Fruit fly (Drosophila melanogaster): ENCODE results near the gene Drsl4.

The Drsl4 gene

DNA sequence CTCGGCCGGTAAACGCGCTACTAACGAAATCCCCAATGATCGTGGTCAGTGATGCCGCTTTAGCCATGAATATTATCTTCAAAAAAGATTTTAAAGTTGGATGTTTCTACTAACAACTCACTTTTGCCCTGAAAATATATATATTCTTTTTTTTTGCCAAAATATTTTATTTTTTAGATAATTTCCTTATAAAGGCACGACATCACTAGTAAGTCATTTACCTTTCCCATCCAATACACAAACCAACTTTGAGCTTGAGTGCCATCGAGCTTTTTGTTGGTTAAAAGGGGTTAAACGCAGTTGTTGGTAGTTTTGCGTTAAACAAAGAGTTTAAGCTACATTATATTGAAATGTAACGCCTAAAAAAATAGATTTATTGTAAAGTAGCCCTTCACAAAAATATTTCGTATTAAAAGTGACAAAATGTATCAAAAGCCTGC is 12.3 kb upstream of the Drsl4 start, which contains the start of gene CG14968 (continued):
- peak; percentile 88 for TF ChIP-seq Hr4 (GFP tag; optimal IDR thresholded peaks at IDR 0.05)
- TF ChIP-seq CG11762 (GFP tag; optimal IDR thresholded peaks at IDR 0.05; ENCODE audit: insufficient read depth) = peak; percentile 88
- peak; percentile 91 for TF ChIP-seq dsx (GFP tag; optimal IDR thresholded peaks at IDR 0.05; ENCODE audit: poor library complexity, severe bottlenecking)
- peak; percentile 88 for TF ChIP-seq Lpt (GFP tag; optimal IDR thresholded peaks at IDR 0.05)
- TF ChIP-seq topi (GFP tag; optimal IDR thresholded peaks at IDR 0.05) = peak; percentile 97
- peak; percentile 88 for TF ChIP-seq Sox15 (GFP tag; optimal IDR thresholded peaks at IDR 0.05)
- TF ChIP-seq fkh (GFP tag; optimal IDR thresholded peaks at IDR 0.05) = peak; percentile 31
- peak; percentile 95 for TF ChIP-seq esn (GFP tag; optimal IDR thresholded peaks at IDR 0.05)
- peak; percentile 83 for TF ChIP-seq dac (GFP tag; optimal IDR thresholded peaks at IDR 0.05)
- peak; percentile 80 for TF ChIP-seq fd59A (GFP tag; optimal IDR thresholded peaks at IDR 0.05)
- TF ChIP-seq CG31627 (GFP tag; optimal IDR thresholded peaks at IDR 0.05) = peak; percentile 89
- TF ChIP-seq Eip78C (GFP tag) = peak; percentile 98
- peak; percentile 80 for TF ChIP-seq spab (GFP tag; optimal IDR thresholded peaks at IDR 0.05)
- peak; percentile 92 for TF ChIP-seq net (GFP tag; optimal IDR thresholded peaks at IDR 0.05)
- peak; percentile 96 for TF ChIP-seq CG8632 (GFP tag; optimal IDR thresholded peaks at IDR 0.05)

dm6 chr3L:3303534-3304459 is 11.6 kb upstream of the Drsl4 start, which contains the start of gene ZnT63C:
Gene ZnT63C, plus strand, starts transcription at chr3L:3303708.
- peak; percentile 31 for TF ChIP-seq Hr4 (GFP tag; optimal IDR thresholded peaks at IDR 0.05)
- TF ChIP-seq CG11294 (GFP tag; IDR thresholded peaks at IDR 0.05) = no peak
- peak; percentile 38 for TF ChIP-seq CG6276 (GFP tag; optimal IDR thresholded peaks at IDR 0.05)
- peak; percentile 38 for TF ChIP-seq CG31627 (GFP tag; optimal IDR thresholded peaks at IDR 0.05)
- TF ChIP-seq Ets96B (tag; optimal IDR thresholded peaks at IDR 0.05) = peak; percentile 49
- TF ChIP-seq Met (GFP tag; optimal IDR thresholded peaks at IDR 0.05) = peak; percentile 46
- TF ChIP-seq topi (GFP tag; optimal IDR thresholded peaks at IDR 0.05) = peak; percentile 15
- TF ChIP-seq Sox14 (GFP tag; optimal IDR thresholded peaks at IDR 0.05) = peak; percentile 48
- peak; percentile 27 for TF ChIP-seq fd59A (GFP tag; optimal IDR thresholded peaks at IDR 0.05)
- no peak for TF ChIP-seq CG8319 (GFP tag; optimal IDR thresholded peaks at IDR 0.05)
- TF ChIP-seq CG11902 (GFP tag; optimal IDR thresholded peaks at IDR 0.05) = peak; percentile 4
- peak; percentile 48 for TF ChIP-seq spab (GFP tag; optimal IDR thresholded peaks at IDR 0.05)
- peak; percentile 46; the same call in 2 of the 3 replicates for TF ChIP-seq eg (GFP tag; IDR thresholded peaks at IDR 0.05)
- TF ChIP-seq Eip93F (GFP tag; optimal IDR thresholded peaks at IDR 0.05) = no peak
- TF ChIP-seq CG6792 (GFP tag; optimal IDR thresholded peaks at IDR 0.05) = no peak
- TF ChIP-seq net (GFP tag; optimal IDR thresholded peaks at IDR 0.05) = peak; percentile 34
- TF ChIP-seq CG7368 (GFP tag; optimal IDR thresholded peaks at IDR 0.05) = peak; percentile 15
- TF ChIP-seq Eip75B (GFP tag; optimal IDR thresholded peaks at IDR 0.05) = peak; percentile 35
- no peak for TF ChIP-seq fkh (GFP tag; optimal IDR thresholded peaks at IDR 0.05)
- no peak for TF ChIP-seq CG9139 (GFP tag; optimal IDR thresholded peaks at IDR 0.05)
- TF ChIP-seq ss (GFP tag; optimal IDR thresholded peaks at IDR 0.05) = peak; percentile 57 to 58
- no peak for TF ChIP-seq dsx (GFP tag; optimal IDR thresholded peaks at IDR 0.05; ENCODE audit: poor library complexity, severe bottlenecking)
- no peak for TF ChIP-seq CG3919 (GFP tag; optimal IDR thresholded peaks at IDR 0.05)
- peak; percentile 45 for TF ChIP-seq Hr39 (GFP tag; optimal IDR thresholded peaks at IDR 0.05)
- peak; percentile 65 for TF ChIP-seq svp (GFP tag)
- no peak for TF ChIP-seq CG16779 (tag; optimal IDR thresholded peaks at IDR 0.05)
- peak; percentile 69 for TF ChIP-seq Eip78C (GFP tag)
- TF ChIP-seq CG3032 (tag; optimal IDR thresholded peaks at IDR 0.05) = peak; percentile 32
- TF ChIP-seq CG4318 (GFP tag; optimal IDR thresholded peaks at IDR 0.05) = no peak
- TF ChIP-seq CG1621 (tag; optimal IDR thresholded peaks at IDR 0.05) = peak; percentile 46
- TF ChIP-seq salr (GFP tag; optimal IDR thresholded peaks at IDR 0.05) = peak in 1 of 2 experiments; percentile 11
- peak; percentile 77 for TF ChIP-seq CG6808 (GFP tag; optimal IDR thresholded peaks at IDR 0.05)
- TF ChIP-seq CG34406 (GFP tag; optimal IDR thresholded peaks at IDR 0.05) = no peak
- no peak for TF ChIP-seq fd85E (GFP tag; optimal IDR thresholded peaks at IDR 0.05)
- TF ChIP-seq Lpt (GFP tag; optimal IDR thresholded peaks at IDR 0.05) = no peak
- TF ChIP-seq CG32006 (GFP tag; optimal IDR thresholded peaks at IDR 0.05) = peak; percentile 35
- no peak for TF ChIP-seq Hr38 (GFP tag; optimal IDR thresholded peaks at IDR 0.05)
- no peak for TF ChIP-seq dac (GFP tag; optimal IDR thresholded peaks at IDR 0.05)
- TF ChIP-seq CG6854 (GFP tag; optimal IDR thresholded peaks at IDR 0.05) = peak; percentile 52
- no peak for TF ChIP-seq CG10631 (GFP tag; optimal IDR thresholded peaks at IDR 0.05)
- no peak for TF ChIP-seq CG8632 (GFP tag; optimal IDR thresholded peaks at IDR 0.05)
- no peak for TF ChIP-seq Blimp-1 (GFP tag; optimal IDR thresholded peaks at IDR 0.05)

Measured in whole organism, prepupa.